Worm (Caenorhabditis elegans) whole organism, L1 larva: ENCODE measurements around the gene T24C12.4.

Experiments used
- aha-1 ChIP-seq: fragments of 150-350 bp; optimal IDR thresholded peaks from 2 replicates; lab custom pipeline; 2014; ENCODE audit warnings: missing biosample characterization, missing genetic modification characterization
- ceh-8 ChIP-seq: fragments of 200-800 bp; sonication (Bioruptor generic); optimal IDR thresholded peaks from 2 replicates; lab custom pipeline; 2018; ENCODE audit warnings: mild to moderate bottlenecking, missing genetic modification characterization, moderate library complexity, missing compliant biosample characterization
- ceh-90 ChIP-seq: sonication (generic microtip); optimal IDR thresholded peaks from 2 replicates; lab custom pipeline; 2016; ENCODE audit warnings: missing genetic modification characterization, missing compliant biosample characterization
- ces-1 ChIP-seq: fragments of 150-350 bp; optimal IDR thresholded peaks from 2 replicates; lab custom pipeline; 2014; ENCODE audit warnings: missing biosample characterization, missing genetic modification reagents, missing genetic modification characterization
- dsc-1 ChIP-seq: sonication (generic microtip); optimal IDR thresholded peaks from 2 replicates; lab custom pipeline; 2016; ENCODE audit warnings: mild to moderate bottlenecking, missing genetic modification characterization, missing compliant biosample characterization
- efl-1 ChIP-seq, 4 experiments: fragments of 150-350 bp; optimal IDR thresholded peaks in 3 of 4; peaks in 1 of 4; 1 replicate in 1 of 4; 2 replicates in 3 of 4; lab custom pipeline; 2014; ENCODE audit warnings: missing biosample characterization in 2 of 4, missing genetic modification characterization in 2 of 4, missing genetic modification reagents in 2 of 4
- fkh-10 ChIP-seq: sonication (generic microtip); optimal IDR thresholded peaks from 2 replicates; lab custom pipeline; 2017; ENCODE audit warnings: missing biosample characterization, missing genetic modification reagents, missing genetic modification characterization
- fkh-4 ChIP-seq: sonication (generic microtip); optimal IDR thresholded peaks from 2 replicates; lab custom pipeline; 2016; ENCODE audit warnings: missing compliant biosample characterization, missing genetic modification characterization, borderline replicate concordance
- fkh-8 ChIP-seq: sonication (generic microtip); optimal IDR thresholded peaks from 2 replicates; lab custom pipeline; 2016; ENCODE audit warnings: mild to moderate bottlenecking, missing genetic modification characterization, missing compliant biosample characterization
- grh-1 ChIP-seq: fragments of 200-800 bp; sonication (Bioruptor generic); IDR thresholded peaks from 2 replicates; pipeline ENCODE4 v1.3.6; 2022; ENCODE audit warnings: missing genetic modification reagents, missing genetic modification characterization, missing compliant biosample characterization
- irx-1 ChIP-seq: sonication (generic microtip); optimal IDR thresholded peaks from 2 replicates; lab custom pipeline; 2016; ENCODE audit warnings: missing genetic modification characterization, missing compliant biosample characterization
- lin-13 ChIP-seq: fragments of 150-350 bp; optimal IDR thresholded peaks from 2 replicates; lab custom pipeline; 2014; ENCODE audit warnings: missing biosample characterization, missing genetic modification reagents, missing genetic modification characterization
- lin-14 ChIP-seq: fragments of 200-800 bp; sonication (Bioruptor generic); optimal IDR thresholded peaks from 2 replicates; lab custom pipeline; 2018; ENCODE audit warnings: mild to moderate bottlenecking, missing genetic modification characterization, moderate library complexity, missing compliant biosample characterization
- lin-15B ChIP-seq: fragments of 150-350 bp; sonication (generic microtip); optimal IDR thresholded peaks from 3 replicates; lab custom pipeline; 2014; ENCODE audit warnings: missing biosample characterization, missing genetic modification characterization
- lin-39 ChIP-seq: fragments of 150-350 bp; optimal IDR thresholded peaks from 2 replicates; lab custom pipeline; 2014; ENCODE audit warnings: missing biosample characterization, missing genetic modification reagents, missing genetic modification characterization
- lir-3 ChIP-seq: sonication (generic microtip); optimal IDR thresholded peaks from 2 replicates; lab custom pipeline; 2016; ENCODE audit warnings: mild to moderate bottlenecking, missing genetic modification characterization, moderate library complexity, missing compliant biosample characterization; ENCODE audit not compliant: poor library complexity
- lsy-2 ChIP-seq, 2 experiments: fragments of 150-350 bp; optimal IDR thresholded peaks; 2 replicates each; lab custom pipeline; 2014; ENCODE audit warnings: missing biosample characterization in 2 of 2, missing genetic modification characterization in 2 of 2
- mab-9 ChIP-seq: fragments of 200-800 bp; sonication (Bioruptor generic); IDR thresholded peaks from 2 replicates; pipeline ENCODE4 v1.3.6; 2022; ENCODE audit warnings: missing genetic modification reagents, missing genetic modification characterization, missing compliant biosample characterization
- nhr-19 ChIP-seq: fragments of 200-800 bp; sonication (Bioruptor generic); conservative IDR thresholded peaks from 2 replicates; pipeline ENCODE4 v1.3.6; 2022; ENCODE audit warnings: missing genetic modification characterization, missing compliant biosample characterization
- nhr-237 ChIP-seq: fragments of 150-350 bp; optimal IDR thresholded peaks from 2 replicates; lab custom pipeline; 2014; ENCODE audit warnings: missing biosample characterization, missing genetic modification characterization
- nhr-71 ChIP-seq: sonication (generic microtip); optimal IDR thresholded peaks from 2 replicates; lab custom pipeline; 2016; ENCODE audit warnings: mild to moderate bottlenecking, missing genetic modification characterization, moderate library complexity, missing compliant biosample characterization
- nhr-84 ChIP-seq: sonication (generic microtip); optimal IDR thresholded peaks from 2 replicates; lab custom pipeline; 2017; ENCODE audit warnings: missing biosample characterization, missing genetic modification characterization
- pax-3 ChIP-seq: fragments of 200-800 bp; sonication (Bioruptor generic); optimal IDR thresholded peaks from 2 replicates; lab custom pipeline; 2018; ENCODE audit warnings: mild to moderate bottlenecking, missing genetic modification characterization, moderate library complexity, missing compliant biosample characterization
- rnt-1 ChIP-seq: sonication (generic microtip); optimal IDR thresholded peaks from 2 replicates; lab custom pipeline; 2016; ENCODE audit warnings: mild to moderate bottlenecking, missing genetic modification characterization, moderate library complexity, missing compliant biosample characterization
- snu-23 ChIP-seq: sonication (generic microtip); optimal IDR thresholded peaks from 2 replicates; lab custom pipeline; 2016; ENCODE audit warnings: missing genetic modification characterization, missing compliant biosample characterization
- sox-4 ChIP-seq: sonication (generic microtip); optimal IDR thresholded peaks from 2 replicates; lab custom pipeline; 2016; ENCODE audit warnings: missing genetic modification characterization, missing compliant biosample characterization
- tlp-1 ChIP-seq: fragments of 150-350 bp; optimal IDR thresholded peaks from 2 replicates; lab custom pipeline; 2014; ENCODE audit warnings: missing biosample characterization, missing genetic modification characterization
- unc-130 ChIP-seq: fragments of 150-350 bp; optimal IDR thresholded peaks from 2 replicates; lab custom pipeline; 2017; ENCODE audit warnings: missing biosample characterization, missing genetic modification characterization, inconsistent platforms
- unc-86 ChIP-seq: sonication (generic microtip); optimal IDR thresholded peaks from 2 replicates; lab custom pipeline; 2016; ENCODE audit warnings: missing genetic modification characterization, missing compliant biosample characterization
- vab-15 ChIP-seq: sonication (generic microtip); optimal IDR thresholded peaks from 2 replicates; lab custom pipeline; 2017; ENCODE audit warnings: missing genotype, mild to moderate bottlenecking, missing genetic modification characterization, missing compliant biosample characterization
- zip-4 ChIP-seq: fragments of 200-800 bp; sonication (Bioruptor generic); optimal IDR thresholded peaks from 2 replicates; lab custom pipeline; 2018; ENCODE audit warnings: mild to moderate bottlenecking, missing genetic modification characterization, moderate library complexity, missing compliant biosample characterization
- ztf-4 ChIP-seq: fragments of 150-350 bp; optimal IDR thresholded peaks from 2 replicates; lab custom pipeline; 2014; ENCODE audit warnings: missing biosample characterization, missing genetic modification characterization

T24C12.4 gene

DNA sequence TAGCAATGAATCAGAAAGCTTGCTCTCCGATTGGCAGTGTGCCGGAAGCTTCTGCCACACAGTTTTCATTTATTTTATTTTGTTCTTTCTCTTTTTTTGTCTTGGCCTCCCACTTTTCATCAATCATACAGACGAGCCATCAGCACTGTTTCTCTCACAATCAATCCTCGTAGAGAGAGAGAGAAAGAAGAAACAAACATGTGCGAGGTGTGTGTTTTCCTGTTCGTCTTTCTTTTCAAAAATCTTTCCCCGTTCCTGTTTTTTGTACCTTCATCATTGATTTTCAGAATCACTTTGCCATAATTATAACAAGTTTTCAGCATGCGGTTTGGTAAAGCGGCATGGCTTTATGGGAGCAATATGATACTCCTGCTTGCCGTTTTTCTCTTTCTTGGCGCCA is 5.7 kb downstream of the T24C12.4 start, which contains the start of gene T24C12.1:
TSS of gene T24C12.1 (plus strand) at position 301 of the 400 bp plus-strand sequence.
- TF ChIP-seq ztf-4 (tag; lab: Kevin White, UChicago): no peak
- no peak for TF ChIP-seq unc-130 (tag; lab: Kevin White, UChicago)
- TF ChIP-seq lin-39 (tag; lab: Kevin White, UChicago): no peak
- no peak for TF ChIP-seq fkh-8 (tag; lab: Kevin White, UChicago)
- TF ChIP-seq nhr-237 (tag; lab: Kevin White, UChicago): no peak
- no peak for TF ChIP-seq grh-1 (GFP tag; lab: Robert Waterston, UW)
- no peak for TF ChIP-seq lsy-2 (tag; optimal IDR thresholded peaks at IDR 0.05; lab: Kevin White, UChicago)
- TF ChIP-seq mab-9 (GFP tag; lab: Robert Waterston, UW): no peak
- TF ChIP-seq ceh-8 (GFP tag; lab: Kevin White, UChicago): no peak
- no peak for TF ChIP-seq snu-23
- no peak for TF ChIP-seq nhr-19 (GFP tag; lab: Robert Waterston, UW)
- TF ChIP-seq vab-15 (tag; lab: Kevin White, UChicago): no peak
- no peak for TF ChIP-seq ceh-90 (tag; lab: Kevin White, UChicago)
- no peak for TF ChIP-seq zip-4 (GFP tag; lab: Kevin White, UChicago)
- no peak for TF ChIP-seq lin-13 (GFP tag; lab: Kevin White, UChicago)
- no peak for TF ChIP-seq irx-1 (tag; lab: Kevin White, UChicago)
- no peak for TF ChIP-seq fkh-4 (tag; lab: Kevin White, UChicago)
- TF ChIP-seq unc-86: no peak
- TF ChIP-seq, all 84 proteins: peak for 0

ce11 chrX:2197444-2197843 is 7.4 kb downstream of the T24C12.4 start:
- TF ChIP-seq rnt-1 (tag; lab: Kevin White, UChicago): no peak
- TF ChIP-seq pax-3: no peak
- no peak for TF ChIP-seq efl-1 (optimal IDR thresholded peaks at IDR 0.05; lab: Kevin White, UChicago)
- peak in 1 of 2 experiments; percentile 91 for TF ChIP-seq efl-1 (GFP tag; optimal IDR thresholded peaks at IDR 0.05 in 1 of 2; lab: Kevin White, UChicago)
- no peak for TF ChIP-seq aha-1 (tag; lab: Kevin White, UChicago)
- TF ChIP-seq dsc-1 (tag; lab: Kevin White, UChicago): no peak
- TF ChIP-seq nhr-71 (tag; lab: Kevin White, UChicago): no peak
- TF ChIP-seq lin-15B (tag; lab: Kevin White, UChicago): no peak
- TF ChIP-seq lir-3 (tag; lab: Kevin White, UChicago): no peak
- TF ChIP-seq, all 84 proteins: peak for 1

ce11 chrX:2191925-2192554 is 12.8 kb downstream of the T24C12.4 start, which contains the start of gene gap-1:
Gene gap-1, plus strand, starts transcription at chrX:2192504.
- no peak for TF ChIP-seq tlp-1
- no peak for TF ChIP-seq efl-1 (optimal IDR thresholded peaks at IDR 0.05; lab: Kevin White, UChicago)
- TF ChIP-seq efl-1 (GFP tag; optimal IDR thresholded peaks at IDR 0.05 in 1 of 2; lab: Kevin White, UChicago): peak in 1 of 2 experiments; percentile 76
- TF ChIP-seq lin-14 (GFP tag; lab: Kevin White, UChicago): peak; percentile 25
- TF ChIP-seq fkh-10 (GFP tag; lab: Kevin White, UChicago): peak; percentile 77

DNA sequence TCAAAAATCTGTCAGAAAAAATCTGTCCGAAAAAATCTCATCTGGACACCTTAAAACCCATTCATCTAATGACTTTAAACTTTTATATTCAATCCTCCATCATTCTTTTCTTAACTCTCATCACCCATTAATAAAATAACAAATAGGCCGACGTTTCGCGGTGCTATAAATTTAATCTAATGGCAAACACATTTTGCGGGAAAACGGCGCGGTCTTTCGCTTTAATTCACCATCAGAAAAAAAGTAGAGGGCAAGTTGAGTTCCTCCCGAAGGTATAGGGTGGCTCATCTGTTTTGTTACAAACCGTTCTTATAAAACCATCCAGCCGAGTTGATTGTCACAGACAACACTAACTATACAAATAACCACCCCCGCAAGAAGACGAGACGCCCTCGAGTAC is 14.1 kb downstream of the T24C12.4 start:
- TF ChIP-seq efl-1 (optimal IDR thresholded peaks at IDR 0.05; lab: Kevin White, UChicago): no peak
- TF ChIP-seq efl-1 (GFP tag; optimal IDR thresholded peaks at IDR 0.05 in 1 of 2; lab: Kevin White, UChicago): peak in 1 of 2 experiments; percentile 85
- TF ChIP-seq fkh-4 (tag; lab: Kevin White, UChicago): peak; percentile 25
- no peak for TF ChIP-seq sox-4 (tag; lab: Kevin White, UChicago)
- peak; percentile 64 for TF ChIP-seq dsc-1 (tag; lab: Kevin White, UChicago)
- no peak for TF ChIP-seq zip-4 (GFP tag; lab: Kevin White, UChicago)
- TF ChIP-seq unc-86: no peak

- TF ChIP-seq nhr-71 (tag; lab: Kevin White, UChicago): peak; percentile 6
- no peak for TF ChIP-seq nhr-84 (tag; lab: Kevin White, UChicago)
- TF ChIP-seq lin-14 (GFP tag; lab: Kevin White, UChicago): peak; percentile 63
- peak; percentile 48 for TF ChIP-seq rnt-1 (tag; lab: Kevin White, UChicago)
- no peak for TF ChIP-seq ces-1 (GFP tag; lab: Kevin White, UChicago)
Observed at ce11 chrX:2188885-2189284, 16.0 kb downstream of the T24C12.4 start.
